Worm (Caenorhabditis elegans) whole organism, L2 larva: ENCODE measurements around the gene K06A9.1.

Experiments used
- C34F6.9 ChIP-seq: fragments of 150-350 bp; optimal IDR thresholded peaks from 2 replicates; lab custom pipeline; 2014; ENCODE audit warnings: missing biosample characterization, missing genetic modification characterization
- R02D3.7 ChIP-seq: fragments of 150-350 bp; optimal IDR thresholded peaks from 2 replicates; lab custom pipeline; 2014; ENCODE audit warnings: missing biosample characterization, missing genetic modification characterization
- Y55F3AM.14 ChIP-seq: fragments of 200-800 bp; sonication (Bioruptor generic); optimal IDR thresholded peaks from 2 replicates; lab custom pipeline; 2018; ENCODE audit warnings: mild to moderate bottlenecking, missing genetic modification characterization, missing compliant biosample characterization
- ZK546.5 ChIP-seq: sonication (generic microtip); optimal IDR thresholded peaks from 2 replicates; lab custom pipeline; 2017; ENCODE audit warnings: missing biosample characterization, missing genetic modification characterization
- alr-1 ChIP-seq: fragments of 150-350 bp; optimal IDR thresholded peaks from 2 replicates; lab custom pipeline; 2014; ENCODE audit warnings: missing biosample characterization, missing genetic modification characterization
- ama-1 ChIP-seq: fragments of 150-350 bp; optimal IDR thresholded peaks from 2 replicates; lab custom pipeline; 2018; ENCODE audit warnings: inconsistent platforms
- blmp-1 ChIP-seq: sonication (generic microtip); optimal IDR thresholded peaks from 2 replicates; lab custom pipeline; 2017; ENCODE audit warnings: missing genetic modification characterization, mild to moderate bottlenecking, missing compliant biosample characterization, antibody characterized with exemption, moderate library complexity; ENCODE audit not compliant: insufficient read depth
- ceh-82 ChIP-seq: fragments of 150-350 bp; optimal IDR thresholded peaks from 2 replicates; lab custom pipeline; 2014; ENCODE audit warnings: missing biosample characterization, missing genetic modification characterization
- crh-2 ChIP-seq: sonication (generic microtip); optimal IDR thresholded peaks from 2 replicates; lab custom pipeline; 2017; ENCODE audit warnings: missing biosample characterization, missing genetic modification characterization
- egl-27 ChIP-seq: sonication (generic microtip); optimal IDR thresholded peaks from 3 replicates; lab custom pipeline; 2017; ENCODE audit warnings: missing biosample characterization, missing genetic modification reagents, missing genetic modification characterization
- elt-1 ChIP-seq: fragments of 150-350 bp; optimal IDR thresholded peaks from 2 replicates; lab custom pipeline; 2014; ENCODE audit warnings: missing biosample characterization, missing genetic modification characterization
- fos-1 ChIP-seq: fragments of 150-350 bp; optimal IDR thresholded peaks from 2 replicates; lab custom pipeline; 2014; ENCODE audit warnings: missing biosample characterization, missing genetic modification characterization
- gmeb-1 ChIP-seq: fragments of 150-350 bp; optimal IDR thresholded peaks from 2 replicates; lab custom pipeline; 2014; ENCODE audit warnings: missing biosample characterization, missing genetic modification characterization
- lin-11 ChIP-seq: fragments of 150-350 bp; sonication (generic microtip); optimal IDR thresholded peaks from 2 replicates; lab custom pipeline; 2014; ENCODE audit warnings: missing biosample characterization, missing genetic modification characterization, inconsistent platforms, mixed read lengths
- lin-13 ChIP-seq: fragments of 150-350 bp; optimal IDR thresholded peaks from 2 replicates; lab custom pipeline; 2014; ENCODE audit warnings: missing biosample characterization, missing genetic modification reagents, missing genetic modification characterization
- lin-39 ChIP-seq: fragments of 150-350 bp; optimal IDR thresholded peaks from 2 replicates; lab custom pipeline; 2014; ENCODE audit warnings: missing biosample characterization, missing genetic modification reagents, missing genetic modification characterization
- lsy-2 ChIP-seq, 2 experiments: fragments of 150-350 bp in 1 of 2; sonication (generic microtip) in 1 of 2; optimal IDR thresholded peaks; 2 replicates each; lab custom pipeline; 2014 to 2017; ENCODE audit warnings: missing biosample characterization in 2 of 2, missing genetic modification characterization in 2 of 2
- mab-5 ChIP-seq: fragments of 150-350 bp; optimal IDR thresholded peaks from 2 replicates; lab custom pipeline; 2014; ENCODE audit warnings: missing biosample characterization, missing genetic modification characterization
- nhr-11 ChIP-seq: fragments of 150-350 bp; optimal IDR thresholded peaks from 2 replicates; lab custom pipeline; 2014; ENCODE audit warnings: missing biosample characterization, missing genetic modification characterization
- nhr-129 ChIP-seq: fragments of 150-350 bp; optimal IDR thresholded peaks from 2 replicates; lab custom pipeline; 2014; ENCODE audit warnings: missing biosample characterization, missing genetic modification characterization
- nhr-21 ChIP-seq: fragments of 150-350 bp; optimal IDR thresholded peaks from 2 replicates; lab custom pipeline; 2014; ENCODE audit warnings: missing biosample characterization, missing genetic modification characterization
- nhr-237 ChIP-seq: fragments of 150-350 bp; optimal IDR thresholded peaks from 2 replicates; lab custom pipeline; 2014; ENCODE audit warnings: missing biosample characterization, missing genetic modification characterization
- nhr-25 ChIP-seq: fragments of 150-350 bp; sonication (generic microtip); optimal IDR thresholded peaks from 3 replicates; lab custom pipeline; 2014; ENCODE audit warnings: missing biosample characterization, missing genetic modification characterization
- nhr-77 ChIP-seq: fragments of 150-350 bp; optimal IDR thresholded peaks from 2 replicates; lab custom pipeline; 2014; ENCODE audit warnings: missing biosample characterization, missing genetic modification characterization
- peb-1 ChIP-seq: fragments of 150-350 bp; optimal IDR thresholded peaks from 2 replicates; lab custom pipeline; 2014; ENCODE audit warnings: missing biosample characterization, missing genetic modification characterization
- sem-4 ChIP-seq: fragments of 150-350 bp; optimal IDR thresholded peaks from 2 replicates; lab custom pipeline; 2014; ENCODE audit warnings: missing biosample characterization, missing genetic modification reagents, missing genetic modification characterization
- skn-1 ChIP-seq: sonication (generic microtip); optimal IDR thresholded peaks from 2 replicates; lab custom pipeline; 2017; ENCODE audit warnings: missing biosample characterization, missing genetic modification characterization
- sma-9 ChIP-seq, 2 experiments: fragments of 150-350 bp in 1 of 2; sonication (generic microtip) in 1 of 2; optimal IDR thresholded peaks; 2 replicates each; lab custom pipeline; 2014 to 2016; ENCODE audit warnings: missing genetic modification characterization in 2 of 2, mild to moderate bottlenecking in 1 of 2, missing biosample characterization in 1 of 2, missing compliant biosample characterization in 1 of 2, missing genetic modification reagents in 1 of 2, moderate library complexity in 1 of 2
- snpc-4 ChIP-seq: fragments of 150-350 bp; optimal IDR thresholded peaks from 2 replicates; lab custom pipeline; 2014; ENCODE audit warnings: missing biosample characterization, missing genetic modification characterization
- unc-55 ChIP-seq: fragments of 150-350 bp; sonication (generic microtip); optimal IDR thresholded peaks from 3 replicates; lab custom pipeline; 2014; ENCODE audit warnings: missing biosample characterization, missing genetic modification reagents, missing genetic modification characterization
- unc-62 ChIP-seq: fragments of 150-350 bp; optimal IDR thresholded peaks from 2 replicates; lab custom pipeline; 2014; ENCODE audit warnings: missing biosample characterization, missing genetic modification reagents, missing genetic modification characterization
- zag-1 ChIP-seq: fragments of 150-350 bp; optimal IDR thresholded peaks from 2 replicates; lab custom pipeline; 2014; ENCODE audit warnings: missing biosample characterization, missing genetic modification characterization
- ztf-11 ChIP-seq: sonication (generic microtip); optimal IDR thresholded peaks from 2 replicates; lab custom pipeline; 2017; ENCODE audit warnings: missing biosample characterization, missing genetic modification characterization

Gene K06A9.1

DNA sequence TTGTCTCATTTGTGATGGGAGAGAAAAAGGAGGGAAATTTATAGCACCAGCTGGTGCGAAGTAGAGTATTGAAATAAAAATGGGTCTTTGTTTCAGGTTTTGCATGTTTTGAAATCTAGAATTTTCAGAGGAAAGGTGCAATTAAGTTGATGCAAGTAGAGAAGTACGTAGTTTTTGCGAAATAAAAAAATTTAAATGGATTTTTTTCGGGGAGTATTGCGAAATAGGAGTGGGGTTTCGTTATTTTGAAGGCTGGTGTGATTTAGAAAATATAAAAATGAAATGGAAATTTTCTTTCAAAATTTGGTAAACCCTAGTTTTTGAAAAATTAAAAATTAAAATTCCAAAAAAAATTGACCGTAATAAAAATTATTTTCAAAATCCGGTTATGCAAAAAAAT, 19.2 kb upstream of the K06A9.1 start:
- no peak for TF ChIP-seq snpc-4 (tag; lab: Kevin White, UChicago)
- TF ChIP-seq unc-55: peak; percentile 17

DNA sequence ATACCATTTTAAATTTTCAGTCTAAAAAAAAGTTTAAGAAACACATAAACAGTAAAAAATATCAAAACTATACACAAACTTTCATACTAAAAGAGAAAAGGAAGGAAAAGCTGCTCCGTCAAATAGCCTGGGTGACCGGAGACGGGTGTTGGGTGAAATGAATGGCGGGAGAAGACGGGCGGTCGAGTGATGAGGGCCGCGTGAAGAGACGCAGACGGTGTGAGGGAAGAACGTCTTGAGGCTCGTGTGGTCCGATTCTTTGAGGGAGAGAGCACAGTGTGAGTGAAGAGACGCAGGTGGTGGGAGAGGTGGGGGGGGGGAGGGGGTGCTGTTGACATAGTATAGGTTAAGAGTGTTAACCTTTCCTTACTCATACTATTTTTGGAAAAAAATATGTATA, 18.3 kb upstream of the K06A9.1 start:
- peak in 1 of 2 experiments; percentile 16 for TF ChIP-seq lsy-2 (tag; optimal IDR thresholded peaks at IDR 0.05; lab: Kevin White, UChicago)
- peak; percentile 30 for TF ChIP-seq unc-55
- TF ChIP-seq nhr-21 (tag; lab: Kevin White, UChicago): no peak
- TF ChIP-seq lin-13 (GFP tag; lab: Kevin White, UChicago): no peak
- TF ChIP-seq nhr-11: no peak

- TF ChIP-seq unc-62 (GFP tag; lab: Kevin White, UChicago): no peak
- no peak for TF ChIP-seq lin-11
- no peak for TF ChIP-seq ZK546.5 (tag; lab: Kevin White, UChicago)
- TF ChIP-seq alr-1 (tag; lab: Kevin White, UChicago): no peak
- no peak for TF ChIP-seq ztf-11 (tag; lab: Kevin White, UChicago)
- TF ChIP-seq R02D3.7: no peak
- no peak for TF ChIP-seq nhr-77 (tag; lab: Kevin White, UChicago)
- no peak for TF ChIP-seq elt-1
- TF ChIP-seq Y55F3AM.14 (GFP tag; lab: Kevin White, UChicago): no peak
- TF ChIP-seq nhr-237 (tag; lab: Kevin White, UChicago): no peak
- no peak for TF ChIP-seq ceh-82 (tag; lab: Kevin White, UChicago)
- TF ChIP-seq skn-1: no peak
- TF ChIP-seq mab-5 (tag; lab: Kevin White, UChicago): no peak
- TF ChIP-seq snpc-4 (tag; lab: Kevin White, UChicago): no peak
Measured at ce11 chrX:1535261-1535660, 12.0 kb upstream of the K06A9.1 start, which contains the start of gene K06A9.3. TSS of gene K06A9.3 (minus strand) at chrX:1535361.

- TF ChIP-seq nhr-129 (tag; lab: Kevin White, UChicago) (peak; percentile 72), sem-4 (tag; lab: Kevin White, UChicago) (no peak), nhr-237 (tag; lab: Kevin White, UChicago) (no peak), egl-27 (tag; lab: Kevin White, UChicago) (no peak), lin-39 (tag; lab: Kevin White, UChicago) (no peak), skn-1 (no peak), ama-1 (lab: Kevin White, UChicago) (no peak), C34F6.9 (tag; lab: Kevin White, UChicago) (peak; percentile 48), nhr-77 (tag; lab: Kevin White, UChicago) (no peak), lsy-2 (tag; optimal IDR thresholded peaks at IDR 0.05; lab: Kevin White, UChicago) (peak in 1 of 2 experiments; percentile 30)
Measured at ce11 chrX:1536138-1536537, 11.2 kb upstream of the K06A9.1 start, which contains the start of gene K06A9.2. TSS of gene K06A9.2 (plus strand) at chrX:1536366.

DNA sequence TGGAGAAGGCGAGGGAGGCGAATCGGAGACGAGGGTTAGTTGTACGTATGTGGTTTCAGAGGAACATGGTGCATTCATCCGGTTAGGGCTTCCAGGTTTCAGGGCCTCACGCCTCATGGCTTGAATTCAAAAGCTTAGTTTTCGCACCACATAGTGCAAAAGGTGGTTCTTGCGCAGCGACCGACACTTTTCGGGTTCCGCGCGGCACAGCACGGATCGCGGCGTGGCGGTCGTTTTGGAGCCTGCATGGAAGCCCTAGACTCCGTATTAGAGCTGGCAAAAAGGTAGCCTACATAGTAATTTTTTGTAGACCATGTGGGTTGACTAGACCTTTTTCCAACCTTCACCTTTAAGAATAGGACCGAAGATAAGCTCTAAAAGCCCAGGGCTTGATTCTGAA, 8.5 kb upstream of the K06A9.1 start:
- no peak for TF ChIP-seq elt-1
- no peak for TF ChIP-seq mab-5 (tag; lab: Kevin White, UChicago)
- TF ChIP-seq zag-1 (tag; lab: Kevin White, UChicago): no peak
- TF ChIP-seq ztf-11 (tag; lab: Kevin White, UChicago): no peak
- no peak for TF ChIP-seq crh-2 (tag; lab: Kevin White, UChicago)

DNA sequence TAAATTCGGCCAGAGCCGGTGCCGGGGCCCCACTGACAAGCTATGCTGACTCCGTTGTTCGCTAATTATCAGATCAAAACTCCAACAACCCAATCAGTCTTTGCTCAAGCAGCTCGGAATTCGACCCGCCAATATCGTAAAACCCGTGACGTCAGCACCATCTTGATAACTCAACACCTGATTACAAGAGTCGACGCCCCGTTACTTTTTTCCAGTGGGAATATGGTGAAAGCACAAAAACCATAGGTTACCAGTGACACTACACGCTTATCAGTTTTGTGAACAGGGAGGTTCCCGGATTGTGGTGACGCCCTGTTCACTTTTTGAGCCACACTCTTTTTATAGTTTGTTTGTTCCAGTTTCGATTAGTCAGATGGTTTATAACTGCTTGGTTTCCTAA, 6.2 kb upstream of the K06A9.1 start:
- TF ChIP-seq nhr-25 (tag; lab: Kevin White, UChicago) (no peak), gmeb-1 (no peak), sma-9 (GFP tag; optimal IDR thresholded peaks at IDR 0.05; lab: Kevin White, UChicago) (peak; percentile 51), sma-9 (tag; optimal IDR thresholded peaks at IDR 0.05; lab: Kevin White, UChicago) (no peak), nhr-237 (tag; lab: Kevin White, UChicago) (no peak), peb-1 (tag; lab: Kevin White, UChicago) (no peak), blmp-1 (tag; lab: Kevin White, UChicago) (no peak), snpc-4 (tag; lab: Kevin White, UChicago) (no peak), fos-1 (peak; percentile 59), ama-1 (lab: Kevin White, UChicago) (no peak), nhr-21 (tag; lab: Kevin White, UChicago) (no peak), R02D3.7 (no peak)
